Worm (Caenorhabditis elegans): ENCODE data around the gene grl-8.

- TF ChIP-seq ama-1 (optimal IDR thresholded peaks at IDR 0.05) (no peak), ama-1 (GFP tag; optimal IDR thresholded peaks at IDR 0.05) (no peak), ceh-79 (tag; optimal IDR thresholded peaks at IDR 0.05) (no peak), F49E8.2 (tag; optimal IDR thresholded peaks at IDR 0.05; ENCODE audit: insufficient read depth) (no peak), ztf-28 (GFP tag; IDR thresholded peaks at IDR 0.05) (no peak), B0035.1 (tag; optimal IDR thresholded peaks at IDR 0.05) (no peak), chd-7 (tag; optimal IDR thresholded peaks at IDR 0.05) (no peak), madf-8 (GFP tag; conservative IDR thresholded peaks at IDR 0.05) (no peak), madf-6 (GFP tag; IDR thresholded peaks at IDR 0.05) (no peak), die-1 (tag; optimal IDR thresholded peaks at IDR 0.05) (no peak)
Measured at ce11 chrV:6767576-6767975, 34.7 kb upstream of the grl-8 start.

Data from whole organism, young adult.